Worm (Caenorhabditis elegans) whole organism, L3 larva: Measurements from ENCODE around the gene F32D1.3.

Experiments
- ZK546.5 ChIP-seq: sonication (generic microtip); optimal IDR thresholded peaks from 2 replicates; lab custom pipeline; 2017; ENCODE audit warnings: missing biosample characterization, missing genetic modification characterization
- ama-1 ChIP-seq: fragments of 150-350 bp; optimal IDR thresholded peaks from 2 replicates; lab custom pipeline; 2018
- ceh-16 ChIP-seq: sonication (generic microtip); optimal IDR thresholded peaks from 2 replicates; lab custom pipeline; 2017; ENCODE audit warnings: missing biosample characterization, missing genetic modification characterization
- ceh-28 ChIP-seq: fragments of 150-350 bp; optimal IDR thresholded peaks from 2 replicates; lab custom pipeline; 2014; ENCODE audit warnings: missing biosample characterization, missing genetic modification reagents, missing genetic modification characterization
- daf-12 ChIP-seq: fragments of 150-350 bp; optimal IDR thresholded peaks from 2 replicates; lab custom pipeline; 2014; ENCODE audit warnings: missing biosample characterization, missing genetic modification reagents, missing genetic modification characterization
- egl-27 ChIP-seq: sonication (generic microtip); optimal IDR thresholded peaks from 4 replicates; lab custom pipeline; 2017; ENCODE audit warnings: missing biosample characterization, missing genetic modification reagents, missing genetic modification characterization
- egl-5 ChIP-seq: fragments of 150-350 bp; optimal IDR thresholded peaks from 2 replicates; lab custom pipeline; 2017; ENCODE audit warnings: missing biosample characterization, missing genetic modification reagents, missing genetic modification characterization, inconsistent platforms
- elt-3 ChIP-seq, 3 experiments: fragments of 150-350 bp in 1 of 3; sonication (generic microtip) in 2 of 3; optimal IDR thresholded peaks; 2 replicates in 2 of 3; 4 replicates in 1 of 3; lab custom pipeline; 2014 to 2017; ENCODE audit warnings: missing biosample characterization in 3 of 3, missing genetic modification characterization in 3 of 3
- eor-1 ChIP-seq, 2 experiments: fragments of 150-350 bp; optimal IDR thresholded peaks; 2 replicates each; lab custom pipeline; 2014 to 2018; ENCODE audit warnings: missing biosample characterization in 2 of 2, missing genetic modification characterization in 2 of 2
- fkh-10 ChIP-seq: sonication (generic microtip); optimal IDR thresholded peaks from 2 replicates; lab custom pipeline; 2017; ENCODE audit warnings: missing biosample characterization, missing genetic modification reagents, missing genetic modification characterization
- fos-1 ChIP-seq: fragments of 150-350 bp; optimal IDR thresholded peaks from 2 replicates; lab custom pipeline; 2014; ENCODE audit warnings: missing biosample characterization, missing genetic modification characterization
- hmg-11 ChIP-seq: sonication (generic microtip); optimal IDR thresholded peaks from 2 replicates; lab custom pipeline; 2016; ENCODE audit warnings: missing genetic modification characterization, missing compliant biosample characterization
- jun-1 ChIP-seq: fragments of 150-350 bp; optimal IDR thresholded peaks from 2 replicates; lab custom pipeline; 2014; ENCODE audit warnings: missing biosample characterization, missing genetic modification reagents, missing genetic modification characterization
- lin-15B ChIP-seq: fragments of 150-350 bp; optimal IDR thresholded peaks from 2 replicates; lab custom pipeline; 2014; ENCODE audit warnings: missing biosample characterization, missing genetic modification characterization
- lin-39 ChIP-seq: fragments of 150-350 bp; optimal IDR thresholded peaks from 2 replicates; lab custom pipeline; 2018; ENCODE audit warnings: missing biosample characterization, missing genetic modification reagents, missing genetic modification characterization
- mdl-1 ChIP-seq: fragments of 150-350 bp; optimal IDR thresholded peaks from 2 replicates; lab custom pipeline; 2014; ENCODE audit warnings: missing biosample characterization, missing genetic modification characterization
- nhr-11 ChIP-seq: fragments of 150-350 bp; optimal IDR thresholded peaks from 2 replicates; lab custom pipeline; 2014; ENCODE audit warnings: missing biosample characterization, missing genetic modification characterization
- nhr-12 ChIP-seq: fragments of 150-350 bp; optimal IDR thresholded peaks from 2 replicates; lab custom pipeline; 2014; ENCODE audit warnings: missing biosample characterization, missing genetic modification characterization
- nhr-23 ChIP-seq: fragments of 150-350 bp; optimal IDR thresholded peaks from 2 replicates; lab custom pipeline; 2014; ENCODE audit warnings: missing biosample characterization, missing genetic modification reagents, missing genetic modification characterization
- nhr-237 ChIP-seq: fragments of 150-350 bp; optimal IDR thresholded peaks from 2 replicates; lab custom pipeline; 2014; ENCODE audit warnings: missing biosample characterization, missing genetic modification characterization
- nhr-25 ChIP-seq: sonication (generic microtip); optimal IDR thresholded peaks from 2 replicates; lab custom pipeline; 2017; ENCODE audit warnings: missing biosample characterization, missing genetic modification characterization
- nhr-67 ChIP-seq: fragments of 150-350 bp; optimal IDR thresholded peaks from 2 replicates; lab custom pipeline; 2014; ENCODE audit warnings: missing biosample characterization, missing genetic modification characterization
- nhr-76 ChIP-seq: fragments of 150-350 bp; sonication (generic microtip); optimal IDR thresholded peaks from 5 replicates; lab custom pipeline; 2014; ENCODE audit warnings: missing biosample characterization, missing genetic modification characterization
- nhr-77 ChIP-seq: fragments of 150-350 bp; optimal IDR thresholded peaks from 2 replicates; lab custom pipeline; 2014; ENCODE audit warnings: missing biosample characterization, missing genetic modification characterization
- pha-4 ChIP-seq: fragments of 150-350 bp; optimal IDR thresholded peaks from 2 replicates; lab custom pipeline; 2014; ENCODE audit warnings: missing biosample characterization, missing genetic modification reagents, missing genetic modification characterization
- pqm-1 ChIP-seq: fragments of 150-350 bp; optimal IDR thresholded peaks from 2 replicates; lab custom pipeline; 2017; ENCODE audit warnings: missing biosample characterization, missing genetic modification characterization, inconsistent platforms
- skn-1 ChIP-seq: fragments of 150-350 bp; optimal IDR thresholded peaks from 2 replicates; lab custom pipeline; 2014; ENCODE audit warnings: missing biosample characterization, missing genetic modification characterization
- snpc-4 ChIP-seq: fragments of 150-350 bp; optimal IDR thresholded peaks from 2 replicates; lab custom pipeline; 2014; ENCODE audit warnings: missing biosample characterization, missing genetic modification characterization
- tbx-2 ChIP-seq: sonication (generic microtip); optimal IDR thresholded peaks from 2 replicates; lab custom pipeline; 2016; ENCODE audit warnings: mild to moderate bottlenecking, missing genetic modification characterization, missing compliant biosample characterization
- unc-39 ChIP-seq: sonication (generic microtip); optimal IDR thresholded peaks from 4 replicates; lab custom pipeline; 2017; ENCODE audit warnings: missing biosample characterization, missing genetic modification characterization
- unc-62 ChIP-seq: fragments of 150-350 bp; sonication (generic microtip); optimal IDR thresholded peaks from 4 replicates; lab custom pipeline; 2014; ENCODE audit warnings: missing biosample characterization, missing genetic modification reagents, missing genetic modification characterization
- ztf-11 ChIP-seq: fragments of 150-350 bp; optimal IDR thresholded peaks from 2 replicates; lab custom pipeline; 2014; ENCODE audit warnings: missing biosample characterization, missing genetic modification characterization

The F32D1.3 gene

ce11 chrV:4319867-4320266, 41.5 kb downstream of the F32D1.3 start, which contains the start of gene ZC132.9:
ZC132.9 (minus strand) TSS chrV:4319967.
- no peak for TF ChIP-seq elt-3 (tag; optimal IDR thresholded peaks at IDR 0.05; lab: Kevin White, UChicago)
- no peak for TF ChIP-seq ZK546.5
- TF ChIP-seq egl-27 (tag; lab: Kevin White, UChicago), result no peak
- TF ChIP-seq hmg-11 (tag; lab: Kevin White, UChicago), result no peak
- no peak for TF ChIP-seq daf-12

DNA sequence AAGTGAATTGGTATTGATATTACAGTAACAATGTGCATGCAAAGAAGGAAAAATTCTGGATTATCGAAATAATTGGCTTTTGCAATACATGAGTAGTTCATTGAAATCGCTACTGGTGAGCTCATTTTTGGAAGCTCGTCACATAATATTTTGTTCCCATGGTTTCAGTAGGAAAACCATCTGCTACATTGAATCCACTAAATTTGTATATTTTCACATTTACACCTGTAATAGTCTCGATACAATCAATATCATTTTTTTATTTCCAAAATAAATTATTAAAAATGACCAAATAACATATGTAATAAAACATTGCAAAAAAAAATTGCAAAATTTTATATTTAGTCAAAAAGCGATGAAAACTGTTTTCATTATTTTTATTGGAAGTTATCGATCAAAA, 46.3 kb downstream of the F32D1.3 start, which contains the start of gene srh-192:
srh-192 (minus strand) TSS at position 101 of the 400 bp plus-strand sequence.
- TF ChIP-seq nhr-67 (no peak), ztf-11 (tag; lab: Kevin White, UChicago) (no peak), nhr-25 (tag; lab: Kevin White, UChicago) (no peak), pha-4 (tag; lab: Kevin White, UChicago) (no peak), daf-12 (no peak), ama-1 (lab: Kevin White, UChicago) (no peak), lin-39 (tag; lab: Kevin White, UChicago) (no peak), fkh-10 (GFP tag; lab: Kevin White, UChicago) (no peak), nhr-12 (no peak), nhr-237 (no peak), tbx-2 (tag; lab: Kevin White, UChicago) (no peak), pqm-1 (tag; lab: Kevin White, UChicago) (no peak), mdl-1 (tag; lab: Kevin White, UChicago) (no peak), unc-39 (tag; lab: Kevin White, UChicago) (no peak), nhr-11 (tag; lab: Kevin White, UChicago) (no peak), nhr-23 (tag; lab: Kevin White, UChicago) (no peak), unc-62 (no peak)

DNA sequence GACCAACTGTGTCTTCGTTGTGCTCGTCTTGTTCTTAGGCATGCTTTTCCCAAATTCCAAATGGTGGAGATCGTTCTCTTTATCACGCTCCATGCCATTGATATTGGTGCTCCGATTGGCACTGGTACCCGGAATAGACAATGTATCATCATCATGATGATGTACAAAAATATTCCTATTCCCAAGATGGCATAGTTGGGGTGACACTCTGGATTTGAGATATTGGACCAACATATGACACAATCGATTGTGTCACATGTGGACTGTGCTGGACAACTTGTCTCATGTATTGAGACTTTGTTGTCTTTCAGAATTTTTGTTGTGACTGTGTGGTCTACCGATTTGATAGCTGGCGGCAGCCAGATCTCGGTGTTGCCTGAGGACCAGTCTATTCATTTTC, 57.1 kb downstream of the F32D1.3 start:
- TF ChIP-seq nhr-12, result no peak

ce11 chrV:4303793-4304192, 57.6 kb downstream of the F32D1.3 start:
- TF ChIP-seq jun-1 (tag; lab: Kevin White, UChicago) (no peak), nhr-11 (tag; lab: Kevin White, UChicago) (no peak), fos-1 (tag; lab: Kevin White, UChicago) (no peak), ceh-28 (tag; lab: Kevin White, UChicago) (no peak), unc-62 (no peak), nhr-76 (no peak), lin-39 (tag; lab: Kevin White, UChicago) (no peak), ceh-16 (tag; lab: Kevin White, UChicago) (no peak), lin-15B (tag; lab: Kevin White, UChicago) (no peak), skn-1 (tag; lab: Kevin White, UChicago) (no peak), nhr-25 (tag; lab: Kevin White, UChicago) (no peak), nhr-77 (tag; lab: Kevin White, UChicago) (no peak), eor-1 (tag; optimal IDR thresholded peaks at IDR 0.05; lab: Kevin White, UChicago) (no peak), unc-39 (tag; lab: Kevin White, UChicago) (no peak), egl-5 (tag; lab: Kevin White, UChicago) (no peak), egl-27 (tag; lab: Kevin White, UChicago) (no peak), ztf-11 (tag; lab: Kevin White, UChicago) (no peak)

DNA sequence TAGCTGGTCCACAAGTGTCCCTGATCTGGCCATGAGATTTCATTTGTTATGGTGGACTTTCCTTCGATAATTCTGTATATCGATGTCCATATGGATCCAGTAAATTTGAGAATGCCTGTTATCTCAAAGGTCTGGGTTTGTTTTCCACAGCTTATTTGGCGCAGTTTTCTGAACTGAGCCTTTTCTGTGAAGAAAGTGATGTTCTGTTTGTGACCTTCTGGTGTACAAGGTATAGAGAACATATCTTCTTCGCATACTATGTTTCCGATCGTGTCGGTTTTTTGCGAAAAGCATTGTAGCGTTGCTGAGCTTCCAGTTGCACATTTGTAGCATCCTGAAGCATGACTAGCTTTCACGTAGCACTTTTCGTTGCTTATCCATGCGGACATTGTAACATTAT, 58.5 kb downstream of the F32D1.3 start:
- TF ChIP-seq snpc-4 (tag; lab: Kevin White, UChicago) (no peak), ceh-16 (tag; lab: Kevin White, UChicago) (no peak), ama-1 (lab: Kevin White, UChicago) (no peak), nhr-67 (no peak), egl-27 (tag; lab: Kevin White, UChicago) (no peak), ceh-28 (tag; lab: Kevin White, UChicago) (no peak), nhr-12 (no peak), mdl-1 (tag; lab: Kevin White, UChicago) (no peak)
